Fruit fly (Drosophila melanogaster): Measurements from ENCODE around the gene Tango1.

The Tango1 gene

dm6 chr2L:6611374-6612005, 37.7 kb upstream of the Tango1 start (continued):
- TF ChIP-seq Sox102F (GFP tag; optimal IDR thresholded peaks at IDR 0.05) (no peak), CG4318 (GFP tag; optimal IDR thresholded peaks at IDR 0.05) (no peak), achi (GFP tag; optimal IDR thresholded peaks at IDR 0.05) (no peak), CG3032 (tag; optimal IDR thresholded peaks at IDR 0.05) (no peak), CG16779 (tag; optimal IDR thresholded peaks at IDR 0.05) (no peak), Blimp-1 (GFP tag; optimal IDR thresholded peaks at IDR 0.05) (no peak), Eip78C (GFP tag) (peak; percentile 58), salr (GFP tag; optimal IDR thresholded peaks at IDR 0.05) (no peak), CG7368 (GFP tag; optimal IDR thresholded peaks at IDR 0.05) (peak; percentile 15), Met (GFP tag; optimal IDR thresholded peaks at IDR 0.05) (no peak), net (GFP tag; optimal IDR thresholded peaks at IDR 0.05) (peak; percentile 6), OdsH (GFP tag; optimal IDR thresholded peaks at IDR 0.05) (no peak), Hr4 (GFP tag; optimal IDR thresholded peaks at IDR 0.05) (peak; percentile 29), svp (GFP tag) (no peak), Lpt (GFP tag; optimal IDR thresholded peaks at IDR 0.05) (no peak)

dm6 chr2L:6612477-6613004, 36.6 kb upstream of the Tango1 start:
- TF ChIP-seq net (GFP tag; optimal IDR thresholded peaks at IDR 0.05) = peak; percentile 100
- TF ChIP-seq CG16779 (tag; optimal IDR thresholded peaks at IDR 0.05) = peak; percentile 100
- peak; percentile 99 for TF ChIP-seq Blimp-1 (GFP tag; optimal IDR thresholded peaks at IDR 0.05)
- peak; percentile 100 for TF ChIP-seq CG11902 (GFP tag; optimal IDR thresholded peaks at IDR 0.05)
- TF ChIP-seq topi (GFP tag; optimal IDR thresholded peaks at IDR 0.05) = peak; percentile 100
- peak; percentile 100 for TF ChIP-seq CG6163 (GFP tag; IDR thresholded peaks at IDR 0.05)
- peak; percentile 100 for TF ChIP-seq CG4318 (GFP tag; optimal IDR thresholded peaks at IDR 0.05)
- peak; percentile 100 for TF ChIP-seq ss (GFP tag; optimal IDR thresholded peaks at IDR 0.05)
- TF ChIP-seq CG10669 (GFP tag; optimal IDR thresholded peaks at IDR 0.05) = peak; percentile 100
- peak; percentile 100 for TF ChIP-seq Sox102F (GFP tag; optimal IDR thresholded peaks at IDR 0.05)
- peak; percentile 100 for TF ChIP-seq CG8632 (GFP tag; optimal IDR thresholded peaks at IDR 0.05)
- peak; percentile 100 for TF ChIP-seq fd59A (GFP tag; optimal IDR thresholded peaks at IDR 0.05)
- TF ChIP-seq OdsH (GFP tag; optimal IDR thresholded peaks at IDR 0.05) = peak; percentile 100
- TF ChIP-seq dac (GFP tag; optimal IDR thresholded peaks at IDR 0.05) = peak; percentile 100
- TF ChIP-seq esn (GFP tag; optimal IDR thresholded peaks at IDR 0.05) = peak; percentile 100
- TF ChIP-seq Sox15 (GFP tag; optimal IDR thresholded peaks at IDR 0.05) = peak; percentile 100
- peak; percentile 98 for TF ChIP-seq Hr38 (GFP tag; optimal IDR thresholded peaks at IDR 0.05)
- peak; percentile 100 for TF ChIP-seq Eip78C (GFP tag)
- TF ChIP-seq Ets96B (tag; optimal IDR thresholded peaks at IDR 0.05) = peak; percentile 100
- TF ChIP-seq CG6792 (GFP tag; optimal IDR thresholded peaks at IDR 0.05) = peak; percentile 100
- TF ChIP-seq CG8319 (GFP tag; optimal IDR thresholded peaks at IDR 0.05) = peak; percentile 100
- TF ChIP-seq Hr4 (GFP tag; optimal IDR thresholded peaks at IDR 0.05) = peak; percentile 100
- TF ChIP-seq CG32006 (GFP tag; optimal IDR thresholded peaks at IDR 0.05) = peak; percentile 100
- peak; percentile 100 for TF ChIP-seq vri (GFP tag; optimal IDR thresholded peaks at IDR 0.05)
- peak; percentile 99 for TF ChIP-seq fkh (GFP tag; optimal IDR thresholded peaks at IDR 0.05)
- TF ChIP-seq CG1621 (tag; optimal IDR thresholded peaks at IDR 0.05) = peak; percentile 100
- peak; percentile 100 for TF ChIP-seq eg (GFP tag; IDR thresholded peaks at IDR 0.05)
- peak; percentile 100 for TF ChIP-seq dsx (GFP tag; optimal IDR thresholded peaks at IDR 0.05; ENCODE audit: poor library complexity, severe bottlenecking)
- peak; percentile 100 for TF ChIP-seq salr (GFP tag; optimal IDR thresholded peaks at IDR 0.05)
- TF ChIP-seq fd85E (GFP tag; optimal IDR thresholded peaks at IDR 0.05) = peak; percentile 99
- peak; percentile 100 for TF ChIP-seq CG8119 (GFP tag; IDR thresholded peaks at IDR 0.05)
- peak; percentile 100 for TF ChIP-seq CG15336 (GFP tag; IDR thresholded peaks at IDR 0.05)
- peak; percentile 100 for TF ChIP-seq CG7368 (GFP tag; optimal IDR thresholded peaks at IDR 0.05)
- TF ChIP-seq CG34406 (GFP tag; optimal IDR thresholded peaks at IDR 0.05) = peak; percentile 100
- TF ChIP-seq svp (GFP tag) = peak; percentile 100
- TF ChIP-seq Ets21C (GFP tag; optimal IDR thresholded peaks at IDR 0.05) = peak; percentile 100
- TF ChIP-seq CG3032 (tag; optimal IDR thresholded peaks at IDR 0.05) = peak; percentile 100
- TF ChIP-seq achi (GFP tag; optimal IDR thresholded peaks at IDR 0.05) = peak; percentile 100
- peak; percentile 100 for TF ChIP-seq pdm3 (GFP tag; optimal IDR thresholded peaks at IDR 0.05)
- peak; percentile 100 for TF ChIP-seq CG11294 (GFP tag; IDR thresholded peaks at IDR 0.05)
- peak; percentile 100 for TF ChIP-seq CG3919 (GFP tag; optimal IDR thresholded peaks at IDR 0.05)
- TF ChIP-seq Smox (GFP tag; optimal IDR thresholded peaks at IDR 0.05) = peak; percentile 100
- peak; percentile 100 for TF ChIP-seq CG10631 (GFP tag; optimal IDR thresholded peaks at IDR 0.05)
- TF ChIP-seq CG11762 (GFP tag; optimal IDR thresholded peaks at IDR 0.05; ENCODE audit: insufficient read depth) = peak; percentile 100
